Fruit fly (Drosophila melanogaster) whole organism, embryonic: ENCODE measurements around the gene VGlut.

Experiments used
- Asciz ChIP-seq: fragments of 200-800 bp; sonication (Bioruptor generic); optimal IDR thresholded peaks from 2 replicates; lab custom pipeline; 2017; ENCODE audit warnings: missing biosample characterization, mild to moderate bottlenecking, missing genetic modification characterization, missing genetic modification reagents
- Atf3 ChIP-seq: fragments of 200-800 bp; sonication (Bioruptor generic); optimal IDR thresholded peaks from 3 replicates; lab custom pipeline; 2016; ENCODE audit warnings: missing biosample characterization, missing genetic modification characterization
- Bgb ChIP-seq: fragments of 200-800 bp; sonication (Bioruptor generic); IDR thresholded peaks from 2 replicates; pipeline ENCODE4 v1.3.6; 2022; ENCODE audit warnings: missing biosample characterization, missing genetic modification characterization; ENCODE audit not compliant: partially characterized antibody
- CG11093 ChIP-seq: fragments of 200-800 bp; sonication (Bioruptor generic); IDR thresholded peaks from 3 replicates; pipeline ENCODE4 v1.3.6; 2022; ENCODE audit warnings: missing biosample characterization, missing genetic modification characterization
- CG11695 ChIP-seq: fragments of 200-800 bp; sonication (Bioruptor generic); IDR thresholded peaks from 3 replicates; pipeline ENCODE4 v1.3.6; 2022; ENCODE audit warnings: missing biosample characterization, missing genetic modification characterization
- CG12104 ChIP-seq: fragments of 200-800 bp; sonication (Bioruptor generic); optimal IDR thresholded peaks from 3 replicates; lab custom pipeline; 2016; ENCODE audit warnings: missing biosample characterization, missing genetic modification characterization
- CG12391 ChIP-seq: fragments of 200-800 bp; sonication (Bioruptor generic); optimal IDR thresholded peaks from 3 replicates; lab custom pipeline; 2018; ENCODE audit warnings: missing biosample characterization, mild to moderate bottlenecking, missing genetic modification characterization, moderate library complexity
- CG12744 ChIP-seq: fragments of 200-800 bp; sonication (Bioruptor generic); optimal IDR thresholded peaks from 2 replicates; lab custom pipeline; 2016; ENCODE audit warnings: missing biosample characterization, missing genetic modification characterization
- CG12942 ChIP-seq: fragments of 200-800 bp; sonication (Bioruptor generic); optimal IDR thresholded peaks from 3 replicates; lab custom pipeline; 2016; ENCODE audit warnings: missing biosample characterization, missing genetic modification characterization
- CG13287 ChIP-seq: fragments of 200-800 bp; sonication (Bioruptor generic); IDR thresholded peaks from 2 replicates; pipeline ENCODE4 v1.3.6; 2022; ENCODE audit warnings: missing biosample characterization, missing genetic modification characterization; ENCODE audit not compliant: partially characterized antibody
- CG17361 ChIP-seq: fragments of 200-800 bp; sonication (Bioruptor generic); IDR thresholded peaks from 3 replicates; pipeline ENCODE4 v1.3.6; 2022; ENCODE audit warnings: missing biosample characterization, missing genetic modification characterization
- CG18764 ChIP-seq: fragments of 200-800 bp; sonication (Bioruptor generic); optimal IDR thresholded peaks from 3 replicates; lab custom pipeline; 2016; ENCODE audit warnings: missing biosample characterization, missing genetic modification characterization
- CG31224 ChIP-seq: fragments of 200-800 bp; sonication (Bioruptor generic); IDR thresholded peaks from 2 replicates; pipeline ENCODE4 v1.3.6; 2022; ENCODE audit warnings: missing biosample characterization, missing genetic modification characterization
- CG31365 ChIP-seq: fragments of 200-800 bp; sonication (Bioruptor generic); optimal IDR thresholded peaks from 2 replicates; lab custom pipeline; 2018; ENCODE audit warnings: missing biosample characterization, mild to moderate bottlenecking, missing genetic modification characterization
- CG32767 ChIP-seq: fragments of 200-800 bp; sonication (Bioruptor generic); IDR thresholded peaks from 2 replicates; pipeline ENCODE4 v1.3.6; 2022; ENCODE audit warnings: missing biosample characterization, missing genetic modification characterization
- CG32772 ChIP-seq: fragments of 200-800 bp; sonication (Bioruptor generic); IDR thresholded peaks from 2 replicates; pipeline ENCODE4 v1.3.6; 2022; ENCODE audit warnings: missing biosample characterization, missing genetic modification characterization
- CG34224 ChIP-seq: fragments of 200-800 bp; sonication (Bioruptor generic); IDR thresholded peaks from 3 replicates; pipeline ENCODE4 v1.3.6; 2022; ENCODE audit warnings: missing biosample characterization, missing genetic modification characterization; ENCODE audit not compliant: partially characterized antibody
- CG3838 ChIP-seq: fragments of 200-800 bp; sonication (Bioruptor generic); optimal IDR thresholded peaks from 3 replicates; lab custom pipeline; 2016; ENCODE audit warnings: missing biosample characterization, missing genetic modification characterization
- CG7271 ChIP-seq: fragments of 200-800 bp; sonication (Bioruptor generic); optimal IDR thresholded peaks from 2 replicates; lab custom pipeline; 2018; ENCODE audit warnings: missing biosample characterization, mild to moderate bottlenecking, missing genetic modification characterization, moderate library complexity
- CG8089 ChIP-seq: fragments of 200-800 bp; sonication (Bioruptor generic); optimal IDR thresholded peaks from 3 replicates; lab custom pipeline; 2016; ENCODE audit warnings: missing biosample characterization, missing genetic modification characterization
- CG9932 ChIP-seq: fragments of 200-800 bp; sonication (Bioruptor generic); IDR thresholded peaks from 2 replicates; pipeline ENCODE4 v1.3.6; 2022; ENCODE audit warnings: missing biosample characterization, missing genetic modification characterization
- Dek ChIP-seq: fragments of 200-800 bp; sonication (Bioruptor generic); optimal IDR thresholded peaks from 3 replicates; lab custom pipeline; 2019; ENCODE audit warnings: missing biosample characterization, mild to moderate bottlenecking, missing genetic modification characterization, moderate library complexity
- Dref ChIP-seq: fragments of 200-800 bp; sonication (Bioruptor generic); IDR thresholded peaks from 2 replicates; pipeline ENCODE4 v1.3.6; 2022; ENCODE audit warnings: missing biosample characterization, missing genetic modification characterization
- ERR ChIP-seq: fragments of 200-800 bp; sonication (Bioruptor generic); optimal IDR thresholded peaks from 2 replicates; lab custom pipeline; 2016; ENCODE audit warnings: missing biosample characterization, missing genetic modification characterization
- Hsf ChIP-seq: fragments of 200-800 bp; sonication (Bioruptor generic); optimal IDR thresholded peaks from 3 replicates; lab custom pipeline; 2016; ENCODE audit warnings: missing biosample characterization, missing genetic modification characterization
- Side ChIP-seq: fragments of 200-800 bp; sonication (Bioruptor generic); optimal IDR thresholded peaks from 2 replicates; lab custom pipeline; 2016; ENCODE audit warnings: missing biosample characterization, missing genetic modification characterization
- Spps ChIP-seq: fragments of 200-800 bp; sonication (Bioruptor generic); optimal IDR thresholded peaks from 2 replicates; lab custom pipeline; 2018; ENCODE audit warnings: missing biosample characterization, mild to moderate bottlenecking, missing genetic modification characterization
- ase ChIP-seq: fragments of 200-800 bp; sonication (Bioruptor generic); IDR thresholded peaks from 3 replicates; pipeline ENCODE4 v1.3.6; 2022; ENCODE audit warnings: missing biosample characterization, missing genetic modification characterization
- ato ChIP-seq: fragments of 200-800 bp; sonication (Bioruptor generic); IDR thresholded peaks from 2 replicates; pipeline ENCODE4 v1.3.6; 2022; ENCODE audit warnings: missing biosample characterization, missing genetic modification characterization; ENCODE audit not compliant: partially characterized antibody
- br ChIP-seq: fragments of >200 bp; optimal IDR thresholded peaks from 2 replicates; lab custom pipeline; 2017
- chif ChIP-seq, 2 experiments: fragments of 200-800 bp; sonication (Bioruptor generic); optimal IDR thresholded peaks; 3 replicates each; lab custom pipeline; 2016; ENCODE audit warnings: missing biosample characterization in 2 of 2, missing genetic modification characterization in 2 of 2
- chinmo ChIP-seq: fragments of 200-800 bp; sonication (Bioruptor generic); IDR thresholded peaks from 4 replicates; pipeline ENCODE4 v1.3.6; 2022; ENCODE audit warnings: missing biosample characterization, missing genetic modification characterization; ENCODE audit not compliant: partially characterized antibody
- cwo ChIP-seq: fragments of 200-800 bp; sonication (Bioruptor generic); optimal IDR thresholded peaks from 3 replicates; lab custom pipeline; 2017; ENCODE audit warnings: missing biosample characterization, missing genetic modification characterization, mild to moderate bottlenecking, moderate library complexity, missing genetic modification reagents
- exex ChIP-seq: fragments of 200-800 bp; sonication (Bioruptor generic); optimal IDR thresholded peaks from 4 replicates; lab custom pipeline; 2018; ENCODE audit warnings: missing biosample characterization, mild to moderate bottlenecking, missing genetic modification characterization, moderate library complexity
- fd3F ChIP-seq: fragments of 200-800 bp; sonication (Bioruptor generic); optimal IDR thresholded peaks from 2 replicates; lab custom pipeline; 2018; ENCODE audit warnings: missing biosample characterization, mild to moderate bottlenecking, missing genetic modification characterization, moderate library complexity
- inv ChIP-seq: fragments of 200-800 bp; sonication (Bioruptor generic); IDR thresholded peaks from 2 replicates; pipeline ENCODE4 v1.3.6; 2022; ENCODE audit warnings: missing biosample characterization, missing genetic modification characterization; ENCODE audit not compliant: partially characterized antibody
- jing ChIP-seq: fragments of 200-800 bp; sonication (Bioruptor generic); optimal IDR thresholded peaks from 2 replicates; lab custom pipeline; 2018; ENCODE audit warnings: missing biosample characterization, mild to moderate bottlenecking, missing genetic modification characterization
- klu ChIP-seq: fragments of 200-800 bp; sonication (Bioruptor generic); IDR thresholded peaks from 2 replicates; pipeline ENCODE4 v1.3.6; 2022; ENCODE audit warnings: missing biosample characterization, missing genetic modification characterization
- mirr ChIP-seq: fragments of 200-800 bp; sonication (Bioruptor generic); optimal IDR thresholded peaks from 3 replicates; lab custom pipeline; 2018; ENCODE audit warnings: missing biosample characterization, mild to moderate bottlenecking, missing genetic modification characterization
- nerfin-2 ChIP-seq: fragments of 200-800 bp; sonication (Bioruptor generic); IDR thresholded peaks from 2 replicates; pipeline ENCODE4 v1.3.6; 2022; ENCODE audit warnings: missing biosample characterization, missing genetic modification characterization; ENCODE audit not compliant: partially characterized antibody
- nmo ChIP-seq: fragments of 200-800 bp; sonication (Bioruptor generic); optimal IDR thresholded peaks from 2 replicates; lab custom pipeline; 2018; ENCODE audit warnings: missing biosample characterization, mild to moderate bottlenecking, missing genetic modification characterization, moderate library complexity
- org-1 ChIP-seq: fragments of 200-800 bp; sonication (Bioruptor generic); optimal IDR thresholded peaks from 2 replicates; lab custom pipeline; 2017; ENCODE audit warnings: missing biosample characterization, missing genetic modification characterization
- pnt ChIP-seq: fragments of 200-800 bp; sonication (Bioruptor generic); optimal IDR thresholded peaks from 3 replicates; lab custom pipeline; 2016; ENCODE audit warnings: missing biosample characterization, missing genetic modification characterization
- rib ChIP-seq: fragments of 200-800 bp; sonication (Bioruptor generic); IDR thresholded peaks from 2 replicates; pipeline ENCODE4 v1.3.6; 2022; ENCODE audit warnings: missing biosample characterization, missing genetic modification characterization
- sc ChIP-seq, 3 experiments: fragments of >200 bp in 2 of 3; fragments of 200-800 bp in 1 of 3; sonication (Bioruptor generic) in 1 of 3; optimal IDR thresholded peaks; 2 replicates in 2 of 3; 3 replicates in 1 of 3; lab custom pipeline; 2017; ENCODE audit warnings: mild to moderate bottlenecking in 1 of 3, missing biosample characterization in 1 of 3, missing genetic modification characterization in 1 of 3, missing genetic modification reagents in 1 of 3
- sd ChIP-seq: fragments of 200-800 bp; sonication (Bioruptor generic); optimal IDR thresholded peaks from 3 replicates; lab custom pipeline; 2018; ENCODE audit warnings: missing biosample characterization, mild to moderate bottlenecking, missing genetic modification characterization, moderate library complexity
- slp2 ChIP-seq: fragments of 200-800 bp; sonication (Bioruptor generic); optimal IDR thresholded peaks from 2 replicates; lab custom pipeline; 2016; ENCODE audit warnings: missing biosample characterization, missing genetic modification characterization
- tgo ChIP-seq: fragments of 200-800 bp; sonication (Bioruptor generic); IDR thresholded peaks from 3 replicates; pipeline ENCODE4 v1.3.6; 2022; ENCODE audit warnings: missing biosample characterization, missing genetic modification characterization
- tna ChIP-seq: fragments of 200-800 bp; sonication (Bioruptor generic); IDR thresholded peaks from 2 replicates; pipeline ENCODE4 v1.3.6; 2022; ENCODE audit warnings: missing biosample characterization, missing genetic modification characterization; ENCODE audit not compliant: partially characterized antibody
- trh ChIP-seq: fragments of 200-800 bp; sonication (Bioruptor generic); optimal IDR thresholded peaks from 2 replicates; lab custom pipeline; 2016; ENCODE audit warnings: missing biosample characterization, missing genetic modification characterization

Gene VGlut

DNA sequence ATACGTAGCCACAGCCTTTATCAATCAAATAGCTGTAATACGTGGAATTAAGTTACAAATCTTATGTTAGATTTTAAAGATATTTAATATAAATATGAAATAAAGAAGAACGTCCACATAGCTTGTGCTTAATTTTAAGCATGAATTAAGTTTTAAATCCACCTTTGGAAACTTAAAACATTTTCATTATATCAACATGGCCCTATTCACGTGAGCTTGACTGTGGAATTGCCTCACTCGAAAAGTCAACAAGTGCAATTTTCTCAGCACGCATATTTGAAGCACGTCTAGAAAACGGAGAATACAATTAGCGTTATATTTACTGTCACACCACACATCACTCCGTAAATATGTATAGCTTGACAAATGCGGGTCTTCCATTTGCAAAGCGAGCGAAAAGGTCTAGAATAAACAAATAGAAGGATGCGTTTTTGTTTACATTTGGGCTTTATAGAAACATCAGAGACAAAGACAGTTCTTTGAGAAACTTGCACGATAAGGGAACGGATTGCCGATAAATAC is 36.4 kb upstream of the VGlut start (continued):
- TF ChIP-seq rib (no peak), br (no peak), Spps (tag; lab: Kevin White, UChicago) (peak; percentile 83), cwo (GFP tag; lab: Kevin White, UChicago) (peak; percentile 81), ato (GFP tag; lab: Robert Waterston, UW) (no peak), sd (peak; percentile 84), CG31224 (GFP tag; lab: Robert Waterston, UW) (peak; percentile 74), jing (GFP tag; lab: Kevin White, UChicago) (peak; percentile 52), Dek (tag; lab: Kevin White, UChicago) (peak; percentile 86), Dref (GFP tag; lab: Robert Waterston, UW) (no peak), Bgb (GFP tag; lab: Robert Waterston, UW) (no peak), tgo (GFP tag; lab: Robert Waterston, UW) (peak; percentile 82), Asciz (GFP tag; lab: Kevin White, UChicago) (peak; percentile 94), CG3838 (GFP tag; lab: Kevin White, UChicago) (peak; percentile 58), CG12942 (peak; percentile 74), Atf3 (GFP tag; lab: Kevin White, UChicago) (peak; percentile 19), CG12104 (GFP tag; lab: Kevin White, UChicago) (peak; percentile 70), slp2 (GFP tag; lab: Kevin White, UChicago) (peak; percentile 40), mirr (GFP tag; lab: Kevin White, UChicago) (peak; percentile 64), CG11093 (peak; percentile 72), ERR (GFP tag; lab: Kevin White, UChicago) (no peak), CG12744 (peak; percentile 71), ase (GFP tag; lab: Robert Waterston, UW) (peak; percentile 81; the same call in 2 of the 3 replicates), CG11695 (GFP tag; lab: Robert Waterston, UW) (peak; percentile 95), inv (no peak), sc (optimal IDR thresholded peaks at IDR 0.05; lab: Kevin White, UChicago) (no peak), sc (GFP tag; optimal IDR thresholded peaks at IDR 0.05; lab: Kevin White, UChicago) (peak; percentile 79), chif (GFP tag; optimal IDR thresholded peaks at IDR 0.05; lab: Kevin White, UChicago) (peak in 1 of 2 experiments; percentile 55), Hsf (peak; percentile 60), nerfin-2 (GFP tag; lab: Robert Waterston, UW) (no peak), CG9932 (GFP tag; lab: Robert Waterston, UW) (peak; percentile 82), fd3F (GFP tag; lab: Kevin White, UChicago) (peak; percentile 89), CG12391 (peak; percentile 89), org-1 (GFP tag; lab: Kevin White, UChicago) (peak; percentile 77), tna (no peak), CG34224 (GFP tag; lab: Robert Waterston, UW) (no peak), CG32767 (GFP tag; lab: Robert Waterston, UW) (peak; percentile 88), Side (GFP tag; lab: Kevin White, UChicago) (no peak), nmo (GFP tag; lab: Kevin White, UChicago) (peak; percentile 93), trh (GFP tag; lab: Kevin White, UChicago) (peak; percentile 76), klu (GFP tag; lab: Robert Waterston, UW) (peak; percentile 56; the same call in 1 of the 2 replicates), CG8089 (peak; percentile 45), CG31365 (peak; percentile 43), pnt (GFP tag; lab: Kevin White, UChicago) (peak; percentile 56), CG17361 (peak; percentile 92), CG18764 (GFP tag; lab: Kevin White, UChicago) (peak; percentile 82), exex (tag; lab: Kevin White, UChicago) (peak; percentile 63), chinmo (GFP tag; lab: Robert Waterston, UW) (no peak), CG32772 (GFP tag; lab: Robert Waterston, UW) (peak; percentile 83; the same call in 1 of the 2 replicates), CG7271 (tag; lab: Kevin White, UChicago) (peak; percentile 64), CG13287 (no peak)
